Worm (Caenorhabditis elegans) whole organism, late embryonic: Measurements from ENCODE around the gene mif-4.
A peak's percentile ranks its signal among the peaks of the same experiment; 100 is the strongest.
"Not testable (repeated sequence)": the region's sequence is repeated elsewhere in the genome, so short reads cannot be mapped to it uniquely, and the experiment has no call there.

Experiments used
- C38D4.7 ChIP-seq: fragments of 200-800 bp; sonication (Bioruptor generic); optimal IDR thresholded peaks from 2 replicates; lab custom pipeline; 2018; ENCODE audit warnings: mild to moderate bottlenecking, missing genetic modification characterization, moderate library complexity, missing compliant biosample characterization
- F13H6.1 ChIP-seq: sonication (generic microtip); optimal IDR thresholded peaks from 2 replicates; lab custom pipeline; 2016; ENCODE audit warnings: missing genetic modification characterization, missing compliant biosample characterization
- K09A11.1 ChIP-seq: sonication (generic microtip); optimal IDR thresholded peaks from 2 replicates; lab custom pipeline; 2017; ENCODE audit warnings: antibody characterized with exemption, mild to moderate bottlenecking, missing genetic modification characterization, missing compliant biosample characterization; ENCODE audit not compliant: insufficient read depth
- T23F11.4 ChIP-seq: fragments of 200-800 bp; sonication (Bioruptor generic); optimal IDR thresholded peaks from 2 replicates; lab custom pipeline; 2018; ENCODE audit warnings: mild to moderate bottlenecking, missing genetic modification characterization, missing compliant biosample characterization
- ahr-1 ChIP-seq: sonication (generic microtip); optimal IDR thresholded peaks from 2 replicates; lab custom pipeline; 2016; ENCODE audit warnings: missing genetic modification characterization, missing compliant biosample characterization
- ama-1 ChIP-seq: fragments of 150-350 bp; optimal IDR thresholded peaks from 2 replicates; lab custom pipeline; 2014
- ceh-14 ChIP-seq: sonication (generic microtip); optimal IDR thresholded peaks from 2 replicates; lab custom pipeline; 2016; ENCODE audit warnings: missing genotype, missing genetic modification characterization, missing compliant biosample characterization
- ceh-18 ChIP-seq: sonication (generic microtip); optimal IDR thresholded peaks from 2 replicates; lab custom pipeline; 2016; ENCODE audit warnings: missing genetic modification characterization, missing compliant biosample characterization
- ceh-24 ChIP-seq: sonication (generic microtip); optimal IDR thresholded peaks from 2 replicates; lab custom pipeline; 2016; ENCODE audit warnings: mild to moderate bottlenecking, missing genetic modification characterization, missing compliant biosample characterization
- ceh-30 ChIP-seq: fragments of 150-350 bp; optimal IDR thresholded peaks from 2 replicates; lab custom pipeline; 2014; ENCODE audit warnings: missing biosample characterization, missing genetic modification characterization
- ceh-34 ChIP-seq: sonication (generic microtip); optimal IDR thresholded peaks from 2 replicates; lab custom pipeline; 2016; ENCODE audit warnings: mild to moderate bottlenecking, missing genetic modification characterization, missing compliant biosample characterization
- ceh-48 ChIP-seq: sonication (generic microtip); optimal IDR thresholded peaks from 2 replicates; lab custom pipeline; 2016; ENCODE audit warnings: missing genetic modification characterization, inconsistent platforms, missing compliant biosample characterization
- ceh-9 ChIP-seq: sonication (generic microtip); optimal IDR thresholded peaks from 2 replicates; lab custom pipeline; 2016; ENCODE audit warnings: mild to moderate bottlenecking, missing genetic modification characterization, inconsistent platforms, missing compliant biosample characterization
- dve-1 ChIP-seq: sonication (generic microtip); optimal IDR thresholded peaks from 2 replicates; lab custom pipeline; 2017; ENCODE audit warnings: antibody characterized with exemption, mild to moderate bottlenecking, missing genetic modification characterization, missing compliant biosample characterization
- elt-4 ChIP-seq: sonication (generic microtip); optimal IDR thresholded peaks from 2 replicates; lab custom pipeline; 2016; ENCODE audit warnings: missing genetic modification characterization, missing compliant biosample characterization
- eyg-1 ChIP-seq: sonication (generic microtip); optimal IDR thresholded peaks from 2 replicates; lab custom pipeline; 2016; ENCODE audit warnings: missing genotype, missing genetic modification characterization, missing compliant biosample characterization
- fkh-10 ChIP-seq: fragments of 150-350 bp; optimal IDR thresholded peaks from 2 replicates; lab custom pipeline; 2014; ENCODE audit warnings: missing biosample characterization, missing genetic modification reagents, missing genetic modification characterization
- fkh-6 ChIP-seq: sonication (generic microtip); optimal IDR thresholded peaks from 2 replicates; lab custom pipeline; 2016; ENCODE audit warnings: missing genetic modification characterization, missing compliant biosample characterization
- hlh-13 ChIP-seq: fragments of 200-800 bp; sonication (Bioruptor generic); optimal IDR thresholded peaks from 2 replicates; lab custom pipeline; 2018; ENCODE audit warnings: mild to moderate bottlenecking, missing genetic modification characterization, missing compliant biosample characterization
- hlh-30 ChIP-seq: sonication (generic microtip); optimal IDR thresholded peaks from 2 replicates; lab custom pipeline; 2017; ENCODE audit warnings: antibody characterized with exemption, missing genetic modification characterization, missing compliant biosample characterization; ENCODE audit not compliant: insufficient read depth
- hlh-8 ChIP-seq: sonication (generic microtip); optimal IDR thresholded peaks from 2 replicates; lab custom pipeline; 2016; ENCODE audit warnings: missing genotype, missing genetic modification characterization, missing compliant biosample characterization
- lin-11 ChIP-seq: fragments of 200-800 bp; sonication (Bioruptor generic); optimal IDR thresholded peaks from 2 replicates; lab custom pipeline; 2018; ENCODE audit warnings: mild to moderate bottlenecking, missing genetic modification characterization, missing compliant biosample characterization
- mec-3 ChIP-seq: sonication (generic microtip); optimal IDR thresholded peaks from 2 replicates; lab custom pipeline; 2016; ENCODE audit warnings: borderline replicate concordance, missing genetic modification characterization, missing compliant biosample characterization
- nhr-11 ChIP-seq: fragments of 150-350 bp; optimal IDR thresholded peaks from 2 replicates; lab custom pipeline; 2014; ENCODE audit warnings: missing biosample characterization, missing genetic modification characterization
- nhr-232 ChIP-seq: sonication (generic microtip); optimal IDR thresholded peaks from 2 replicates; lab custom pipeline; 2016; ENCODE audit warnings: missing genetic modification characterization, missing compliant biosample characterization
- npax-4 ChIP-seq: sonication (generic microtip); optimal IDR thresholded peaks from 2 replicates; lab custom pipeline; 2016; ENCODE audit warnings: missing genetic modification characterization, missing compliant biosample characterization
- odd-2 ChIP-seq: sonication (generic microtip); optimal IDR thresholded peaks from 2 replicates; lab custom pipeline; 2017; ENCODE audit warnings: antibody characterized with exemption, mild to moderate bottlenecking, missing genetic modification characterization, missing compliant biosample characterization
- pha-2 ChIP-seq: sonication (generic microtip); optimal IDR thresholded peaks from 2 replicates; lab custom pipeline; 2017; ENCODE audit warnings: mild to moderate bottlenecking, missing genetic modification characterization, missing compliant biosample characterization
- pqm-1 ChIP-seq: sonication (generic microtip); optimal IDR thresholded peaks from 2 replicates; lab custom pipeline; 2016; ENCODE audit warnings: missing genetic modification characterization, missing compliant biosample characterization
- rnt-1 ChIP-seq: sonication (generic microtip); optimal IDR thresholded peaks from 2 replicates; lab custom pipeline; 2016; ENCODE audit warnings: missing genetic modification characterization, missing compliant biosample characterization
- sdc-2 ChIP-seq: sonication (generic microtip); optimal IDR thresholded peaks from 2 replicates; lab custom pipeline; 2016; ENCODE audit warnings: missing genotype, missing genetic modification characterization, missing compliant biosample characterization
- tbx-7 ChIP-seq: sonication (generic microtip); optimal IDR thresholded peaks from 2 replicates; lab custom pipeline; 2016; ENCODE audit warnings: missing genotype, missing genetic modification characterization, missing compliant biosample characterization
- ttx-3 ChIP-seq: sonication (generic microtip); optimal IDR thresholded peaks from 2 replicates; lab custom pipeline; 2016; ENCODE audit warnings: missing genetic modification reagents, missing genetic modification characterization, missing compliant biosample characterization
- unc-42 ChIP-seq: sonication (generic microtip); optimal IDR thresholded peaks from 2 replicates; lab custom pipeline; 2016; ENCODE audit warnings: missing genotype, missing genetic modification characterization, missing compliant biosample characterization
- unc-55 ChIP-seq: sonication (generic microtip); optimal IDR thresholded peaks from 2 replicates; lab custom pipeline; 2017; ENCODE audit warnings: missing biosample characterization, missing genetic modification reagents, missing genetic modification characterization
- unc-86 ChIP-seq: sonication (generic microtip); optimal IDR thresholded peaks from 2 replicates; lab custom pipeline; 2016; ENCODE audit warnings: missing genetic modification characterization, missing compliant biosample characterization
- zip-5 ChIP-seq: sonication (generic microtip); optimal IDR thresholded peaks from 2 replicates; lab custom pipeline; 2016; ENCODE audit warnings: missing genetic modification characterization, missing compliant biosample characterization

The mif-4 gene

DNA sequence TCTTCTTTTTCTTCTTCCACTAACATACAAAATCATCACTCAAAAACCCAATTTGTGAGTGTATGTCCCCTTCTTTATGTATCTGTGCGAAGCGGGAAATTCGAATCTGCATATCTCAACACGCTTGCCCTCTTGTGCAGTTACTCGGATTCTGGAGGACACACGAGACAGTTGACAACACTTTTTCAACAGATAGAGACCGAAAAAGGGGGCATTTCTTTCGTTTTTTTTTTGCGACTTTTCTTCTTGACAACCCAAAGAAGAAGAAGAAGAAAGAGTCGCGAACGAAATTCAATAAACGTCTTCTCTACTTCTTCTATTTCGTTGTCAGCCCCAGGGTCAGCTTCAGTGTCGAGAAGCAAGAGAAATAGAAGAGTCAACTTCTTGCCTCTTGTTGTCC is 30.2 kb upstream of the mif-4 start:
- TF ChIP-seq hlh-30 (tag; lab: Kevin White, UChicago) = no peak
- TF ChIP-seq fkh-10 (GFP tag; lab: Kevin White, UChicago) = peak; percentile 36
- no peak for TF ChIP-seq K09A11.1 (tag; lab: Kevin White, UChicago)
- TF ChIP-seq unc-42 (tag; lab: Kevin White, UChicago) = peak; percentile 94
- no peak for TF ChIP-seq ttx-3 (tag; lab: Kevin White, UChicago)
- TF ChIP-seq pqm-1 = no peak
- TF ChIP-seq tbx-7 (tag; lab: Kevin White, UChicago) = no peak
- TF ChIP-seq odd-2 (tag; lab: Kevin White, UChicago) = no peak
- TF ChIP-seq, all 69 proteins: peak for 2

- TF ChIP-seq unc-86 (tag; lab: Kevin White, UChicago) = no peak
- no peak for TF ChIP-seq rnt-1 (tag; lab: Kevin White, UChicago)
- TF ChIP-seq eyg-1 (tag; lab: Kevin White, UChicago) = no peak
- no peak for TF ChIP-seq ceh-18 (tag; lab: Kevin White, UChicago)
- no peak for TF ChIP-seq ceh-30 (tag; lab: Kevin White, UChicago)
- TF ChIP-seq fkh-6 (tag; lab: Kevin White, UChicago) = no peak
Measured at ce11 chrIV:6365045-6365444, 29.3 kb upstream of the mif-4 start, which contains the start of gene Y73B6BL.270. Y73B6BL.270 (plus strand) TSS chrIV:6365345.

DNA sequence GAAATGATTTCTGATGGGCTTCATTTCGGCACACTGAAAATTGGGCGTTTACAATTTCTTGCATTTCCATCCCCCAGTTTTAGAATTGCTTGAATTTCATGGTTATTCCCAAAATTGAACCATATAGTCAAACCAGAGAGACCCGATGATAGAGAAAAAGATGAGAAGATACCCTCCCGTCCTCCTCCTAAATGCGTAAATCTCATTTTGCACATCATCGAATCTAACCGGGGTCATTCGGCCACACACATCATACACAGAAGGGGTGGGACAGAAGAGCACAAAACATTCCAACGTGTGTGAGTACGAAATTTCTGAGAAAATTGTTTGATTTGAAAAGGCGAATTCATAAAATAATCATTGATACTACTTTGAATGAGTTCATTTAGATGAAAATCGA is 27.8 kb upstream of the mif-4 start:
- TF ChIP-seq unc-42 (tag; lab: Kevin White, UChicago) (peak; percentile 90), T23F11.4 (no peak), nhr-11 (no peak), ahr-1 (tag; lab: Kevin White, UChicago) (no peak), unc-86 (tag; lab: Kevin White, UChicago) (no peak), hlh-30 (tag; lab: Kevin White, UChicago) (no peak)

DNA sequence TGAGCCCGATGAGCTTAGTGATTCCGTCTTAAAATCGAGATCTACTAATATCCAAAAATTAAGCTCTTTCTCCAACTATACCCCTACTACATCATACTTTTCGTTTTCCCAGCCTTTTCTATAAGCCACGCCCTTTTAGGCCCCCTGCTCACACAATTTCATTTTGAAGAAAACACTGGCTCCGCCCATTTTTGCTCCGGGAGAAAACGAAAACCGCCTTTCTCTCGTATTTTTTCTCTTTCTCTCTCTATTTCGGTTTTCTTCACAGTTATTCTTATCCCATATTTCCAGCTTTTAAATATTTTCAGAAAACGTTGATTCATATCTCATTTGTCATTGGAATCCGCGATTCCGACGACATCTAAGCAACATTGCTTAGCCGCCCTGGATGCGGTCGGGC is 25.9 kb upstream of the mif-4 start, which contains the start of gene Y73B6BL.47:
TSS of gene Y73B6BL.47 (plus strand) at position 301 of the 400 bp plus-strand sequence.
- TF ChIP-seq pha-2 (tag; lab: Kevin White, UChicago) (no peak), unc-42 (tag; lab: Kevin White, UChicago) (peak; percentile 13), npax-4 (tag; lab: Kevin White, UChicago) (no peak), ceh-24 (tag; lab: Kevin White, UChicago) (no peak)

- not testable (repeated sequence) for TF ChIP-seq ceh-14 (tag; lab: Kevin White, UChicago); ceh-48 (tag; lab: Kevin White, UChicago); hlh-13
Measured at ce11 chrIV:6347213-6347612, 11.4 kb upstream of the mif-4 start, which contains the start of gene Y73B6BL.289. Y73B6BL.289 (plus strand) TSS chrIV:6347513.

- TF ChIP-seq sdc-2 (no peak), C38D4.7 (GFP tag; lab: Kevin White, UChicago) (no peak), hlh-8 (tag; lab: Kevin White, UChicago) (no peak), ceh-34 (tag; lab: Kevin White, UChicago) (no peak)
- TF ChIP-seq, all 69 proteins: peak for 0
Measured at ce11 chrIV:6342876-6343275, 7.1 kb upstream of the mif-4 start, which contains the start of gene Y73B6BL.14. Y73B6BL.14 (minus strand) TSS chrIV:6342976.

ce11 chrIV:6342431-6342830 is 6.6 kb upstream of the mif-4 start, which contains the start of gene Y73B6BL.288:
Y73B6BL.288 (minus strand) TSS chrIV:6342531.
- TF ChIP-seq lin-11 (tag; lab: Kevin White, UChicago) = no peak
- no peak for TF ChIP-seq nhr-11
- no peak for TF ChIP-seq elt-4 (tag; lab: Kevin White, UChicago)
- no peak for TF ChIP-seq pqm-1
- TF ChIP-seq F13H6.1 = no peak
- TF ChIP-seq unc-55 (GFP tag; lab: Kevin White, UChicago) = no peak
- TF ChIP-seq nhr-232 (tag; lab: Kevin White, UChicago) = no peak
- no peak for TF ChIP-seq tbx-7 (tag; lab: Kevin White, UChicago)
- no peak for TF ChIP-seq ama-1 (lab: Kevin White, UChicago)
- TF ChIP-seq dve-1 (tag; lab: Kevin White, UChicago) = no peak
- TF ChIP-seq mec-3 (tag; lab: Kevin White, UChicago) = no peak
- TF ChIP-seq ceh-9 (tag; lab: Kevin White, UChicago) = no peak
- TF ChIP-seq zip-5 (tag; lab: Kevin White, UChicago) = no peak
- no peak for TF ChIP-seq odd-2 (tag; lab: Kevin White, UChicago)
